Worm (Caenorhabditis elegans): Measurements from ENCODE around the gene syp-2.
A peak's percentile ranks its signal among the peaks of the same experiment; 100 is the strongest.

The syp-2 gene

DNA sequence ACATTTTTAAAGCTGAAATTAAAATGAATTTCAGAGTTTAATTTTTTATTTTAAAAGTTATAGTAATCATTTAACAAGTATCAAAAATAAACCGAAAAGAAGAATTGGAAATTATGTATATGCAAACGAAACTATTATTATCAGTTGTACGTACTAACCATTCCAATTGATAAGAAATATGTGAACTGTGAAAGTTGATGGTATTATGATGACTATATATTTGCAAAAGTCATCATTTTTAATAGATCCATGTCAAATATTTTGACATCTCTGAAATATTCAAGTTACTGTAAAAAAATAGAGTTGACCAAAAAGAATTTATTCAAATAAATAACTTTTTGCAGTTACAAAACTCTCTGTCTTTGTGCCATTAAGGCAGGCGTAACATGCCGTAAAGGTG is 11.8 kb downstream of the syp-2 start, which contains the start of gene ugt-48:
Gene ugt-48 (minus strand): TSS at position 12 of the 400 bp plus-strand sequence.
- TF ChIP-seq nhr-28 (tag; optimal IDR thresholded peaks at IDR 0.05) (peak; percentile 24), daf-12 (tag; optimal IDR thresholded peaks at IDR 0.05) (no peak), pqm-1 (tag; optimal IDR thresholded peaks at IDR 0.05) (peak; percentile 40), saeg-2 (GFP tag; IDR thresholded peaks at IDR 0.05) (no peak)

DNA sequence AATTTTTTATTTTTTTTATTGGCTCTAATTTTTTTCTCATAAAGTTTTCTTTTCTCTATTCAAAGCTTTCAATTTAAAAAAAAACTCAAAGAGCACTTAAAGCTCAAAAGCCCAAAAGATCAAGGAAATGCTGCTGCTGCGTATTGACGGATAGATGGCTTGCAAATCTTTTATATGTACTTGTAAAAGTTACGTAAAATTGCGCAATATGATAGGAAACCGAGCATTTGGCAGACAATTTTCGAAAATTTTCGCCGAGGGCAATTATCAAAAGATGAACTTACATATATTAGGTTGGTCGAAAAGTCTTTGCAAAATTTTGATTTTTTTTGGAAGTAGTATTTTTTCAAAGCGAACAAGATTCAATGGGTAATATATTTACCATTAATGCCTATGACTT is 12.2 kb downstream of the syp-2 start:
- TF ChIP-seq unc-39 (tag; optimal IDR thresholded peaks at IDR 0.05), result no peak
- no peak for TF ChIP-seq set-16 (GFP tag; IDR thresholded peaks at IDR 0.05)
- TF ChIP-seq egl-27 (tag; optimal IDR thresholded peaks at IDR 0.05), result no peak
- peak; percentile 89 for TF ChIP-seq zip-2 (tag; optimal IDR thresholded peaks at IDR 0.05)
- TF ChIP-seq gei-8 (GFP tag; optimal IDR thresholded peaks at IDR 0.05), result no peak
- no peak for TF ChIP-seq Y105C5A.15 (GFP tag; IDR thresholded peaks at IDR 0.05)
- TF ChIP-seq ceh-62 (tag; optimal IDR thresholded peaks at IDR 0.05), result no peak

DNA sequence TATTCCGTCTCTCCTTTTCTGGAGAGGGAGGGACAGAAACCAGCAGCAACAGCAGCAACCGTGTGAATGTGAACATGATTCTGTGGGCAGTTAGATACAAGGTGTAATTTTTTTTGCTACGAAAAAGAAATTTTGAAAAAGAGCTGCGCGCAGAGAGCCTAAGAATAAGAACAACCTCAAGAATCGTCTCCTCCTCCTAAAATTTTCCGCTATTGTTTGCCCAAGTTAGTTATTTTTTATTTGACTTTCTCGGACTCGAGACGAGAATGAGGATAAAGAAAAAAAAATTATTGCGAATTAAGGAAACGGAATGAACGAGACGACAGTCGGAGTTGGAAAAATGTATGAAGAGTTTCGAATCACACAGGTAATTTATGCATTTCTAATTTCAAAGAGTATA is 22.3 kb downstream of the syp-2 start, which contains the start of gene glb-5:
Gene glb-5 (plus strand): TSS at position 301 of the 400 bp plus-strand sequence.
- TF ChIP-seq F37D6.2 (tag; optimal IDR thresholded peaks at IDR 0.05), result no peak
- 0 out of 2 replicates have a peak, but pooled peaks have one; percentile 4 for TF ChIP-seq dmd-6 (GFP tag; IDR thresholded peaks at IDR 0.05)

DNA sequence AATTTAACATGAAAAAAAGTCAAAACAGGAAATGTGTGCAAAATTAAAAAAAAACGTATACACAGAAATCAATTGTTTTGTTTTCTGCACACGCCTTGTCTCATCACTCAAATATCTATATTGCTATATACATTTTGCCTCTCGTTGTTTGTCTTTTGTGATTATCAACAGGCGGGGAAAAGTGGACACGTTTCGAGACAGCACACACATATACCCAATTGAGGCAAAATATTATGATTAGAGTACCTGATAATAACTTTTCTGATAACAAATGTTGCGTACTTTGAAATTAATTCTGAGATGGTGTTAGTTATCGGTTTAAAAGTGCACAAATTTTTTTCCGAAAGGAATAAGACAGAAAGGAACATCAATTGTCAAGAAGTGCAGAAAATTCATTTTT is 23.6 kb downstream of the syp-2 start:
- TF ChIP-seq mdl-1 (tag; optimal IDR thresholded peaks at IDR 0.05) (peak in 1 of 2 experiments; percentile 16), ceh-44 (GFP tag; IDR thresholded peaks at IDR 0.05) (no peak), madf-9 (GFP tag; conservative IDR thresholded peaks at IDR 0.05) (no peak), daf-16 (GFP tag; optimal IDR thresholded peaks at IDR 0.05) (no peak), daf-16 (tag; optimal IDR thresholded peaks at IDR 0.05) (peak; percentile 99), lim-7 (GFP tag; IDR thresholded peaks at IDR 0.05) (no peak), zag-1 (tag; optimal IDR thresholded peaks at IDR 0.05) (no peak), ztf-11 (tag; optimal IDR thresholded peaks at IDR 0.05) (no peak), lsy-2 (tag; optimal IDR thresholded peaks at IDR 0.05) (peak in 1 of 2 experiments; percentile 31), tag-97 (GFP tag; IDR thresholded peaks at IDR 0.05) (no peak), R02D3.7 (tag; optimal IDR thresholded peaks at IDR 0.05) (no peak), arid-1 (GFP tag; conservative IDR thresholded peaks at IDR 0.05) (no peak), lin-39 (tag; optimal IDR thresholded peaks at IDR 0.05) (no peak), pha-4 (GFP tag; IDR thresholded peaks at IDR 0.05) (no peak), pha-4 (tag; optimal IDR thresholded peaks at IDR 0.05) (peak; percentile 26), unc-62 (GFP tag; optimal IDR thresholded peaks at IDR 0.05 in 1 of 2) (peak in 1 of 2 experiments; percentile 28), unc-62 (tag; optimal IDR thresholded peaks at IDR 0.05) (no peak), vab-7 (GFP tag; IDR thresholded peaks at IDR 0.05) (no peak), rbr-2 (tag; optimal IDR thresholded peaks at IDR 0.05) (no peak), lin-1 (GFP tag; IDR thresholded peaks at IDR 0.05) (0 out of 2 replicates have a peak, but pooled peaks have one; percentile 41), saeg-2 (GFP tag; IDR thresholded peaks at IDR 0.05) (no peak), set-16 (GFP tag; IDR thresholded peaks at IDR 0.05) (no peak), F44E2.7 (GFP tag; IDR thresholded peaks at IDR 0.05) (no peak), ZK337.2 (GFP tag; IDR thresholded peaks at IDR 0.05) (no peak), lin-15B (tag; optimal IDR thresholded peaks at IDR 0.05) (no peak), nhr-6 (tag; optimal IDR thresholded peaks at IDR 0.05) (no peak), dmd-6 (GFP tag; IDR thresholded peaks at IDR 0.05) (peak; percentile 75), dve-1 (tag; optimal IDR thresholded peaks at IDR 0.05; ENCODE audit: insufficient read depth) (peak; percentile 88), hmg-1.1 (GFP tag; IDR thresholded peaks at IDR 0.05) (no peak), nhr-237 (tag; optimal IDR thresholded peaks at IDR 0.05) (no peak), hlh-30 (tag; optimal IDR thresholded peaks at IDR 0.05; ENCODE audit: insufficient read depth) (peak; percentile 8), snpc-4 (tag; optimal IDR thresholded peaks at IDR 0.05) (no peak), spr-3 (GFP tag; optimal IDR thresholded peaks at IDR 0.05) (no peak), unc-130 (GFP tag; optimal IDR thresholded peaks at IDR 0.05) (no peak), gei-8 (GFP tag; optimal IDR thresholded peaks at IDR 0.05) (no peak), zfp-2 (tag; optimal IDR thresholded peaks at IDR 0.05) (no peak), Y105C5A.15 (GFP tag; IDR thresholded peaks at IDR 0.05) (no peak), madf-5 (GFP tag; IDR thresholded peaks at IDR 0.05) (no peak), pqm-1 (tag; optimal IDR thresholded peaks at IDR 0.05) (peak; percentile 96), nhr-77 (tag; optimal IDR thresholded peaks at IDR 0.05) (peak; percentile 63)
